Fruit fly (Drosophila melanogaster): Measurements from ENCODE around the gene CG7126.

DNA sequence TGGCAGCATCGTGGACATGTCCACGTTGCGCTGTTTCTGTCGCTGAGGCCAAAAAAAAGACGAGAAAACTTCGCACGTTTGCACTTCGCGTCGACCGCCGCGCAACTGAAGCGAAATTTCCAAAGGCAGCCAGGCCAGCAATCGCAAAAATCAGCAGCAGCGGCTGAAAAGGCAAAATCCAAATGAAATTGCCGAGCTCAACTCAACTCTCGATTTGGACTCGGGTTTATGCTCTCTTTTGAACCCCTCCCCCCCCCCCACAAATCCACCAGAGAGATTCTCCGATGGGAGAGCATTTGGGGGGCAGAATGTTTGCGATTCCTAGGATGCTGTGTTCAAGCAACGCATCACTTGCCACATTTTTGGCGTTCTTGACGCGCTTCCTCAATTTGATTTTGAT, 11.7 kb upstream of the CG7126 start, which contains the start of gene PKD:
- TF ChIP-seq CTCF (optimal IDR thresholded peaks at IDR 0.05) (no peak), CG8478 (optimal IDR thresholded peaks at IDR 0.05) (no peak)
